Fruit fly (Drosophila melanogaster) whole organism, embryonic: ENCODE data around the gene Snapin.

ENCODE experiments used
- Ada2b ChIP-seq: fragments of 200-800 bp; sonication (Bioruptor generic); IDR thresholded peaks from 2 replicates; pipeline ENCODE4 v1.3.6; 2022; ENCODE audit warnings: missing biosample characterization, missing genetic modification characterization
- Aef1 ChIP-seq: fragments of 200-800 bp; sonication (Bioruptor generic); IDR thresholded peaks from 3 replicates; pipeline ENCODE4 v1.3.6; 2022; ENCODE audit warnings: missing biosample characterization, missing genetic modification characterization
- Antp ChIP-seq: fragments of 200-800 bp; sonication (Bioruptor generic); optimal IDR thresholded peaks from 3 replicates; lab custom pipeline; 2016; ENCODE audit warnings: missing biosample characterization, missing genetic modification characterization
- B-H2 ChIP-seq: fragments of 200-800 bp; sonication (Bioruptor generic); optimal IDR thresholded peaks from 2 replicates; lab custom pipeline; 2018; ENCODE audit warnings: missing biosample characterization, mild to moderate bottlenecking, missing genetic modification characterization
- CG10366 ChIP-seq: fragments of 200-800 bp; sonication (Bioruptor generic); IDR thresholded peaks from 2 replicates; pipeline ENCODE4 v1.3.6; 2022; ENCODE audit warnings: missing biosample characterization, missing genetic modification characterization
- CG11560 ChIP-seq: fragments of 200-800 bp; sonication (Bioruptor generic); IDR thresholded peaks from 3 replicates; pipeline ENCODE4 v1.3.6; 2022; ENCODE audit warnings: missing biosample characterization, missing genetic modification characterization
- CG11695 ChIP-seq: fragments of 200-800 bp; sonication (Bioruptor generic); IDR thresholded peaks from 3 replicates; pipeline ENCODE4 v1.3.6; 2022; ENCODE audit warnings: missing biosample characterization, missing genetic modification characterization
- CG13424 ChIP-seq: fragments of 200-800 bp; sonication (Bioruptor generic); optimal IDR thresholded peaks from 2 replicates; lab custom pipeline; 2019; ENCODE audit warnings: missing biosample characterization, mild to moderate bottlenecking, missing genetic modification characterization, moderate library complexity
- CG15514 ChIP-seq: fragments of 200-800 bp; sonication (Bioruptor generic); optimal IDR thresholded peaks from 3 replicates; lab custom pipeline; 2017; ENCODE audit warnings: missing biosample characterization, missing genetic modification characterization, mild to moderate bottlenecking, moderate library complexity, missing genetic modification reagents
- CG15696 ChIP-seq: fragments of 200-800 bp; sonication (Bioruptor generic); optimal IDR thresholded peaks from 2 replicates; lab custom pipeline; 2019; ENCODE audit warnings: missing biosample characterization, mild to moderate bottlenecking, missing genetic modification characterization, moderate library complexity
- CG16863 ChIP-seq: fragments of 200-800 bp; sonication (Bioruptor generic); optimal IDR thresholded peaks from 3 replicates; lab custom pipeline; 2016; ENCODE audit warnings: missing biosample characterization, missing genetic modification characterization
- CG17186 ChIP-seq: fragments of 200-800 bp; sonication (Bioruptor generic); optimal IDR thresholded peaks from 3 replicates; lab custom pipeline; 2017; ENCODE audit warnings: missing biosample characterization, missing genetic modification reagents, missing genetic modification characterization
- CG17385 ChIP-seq: fragments of 200-800 bp; sonication (Bioruptor generic); optimal IDR thresholded peaks from 3 replicates; lab custom pipeline; 2018; ENCODE audit warnings: missing biosample characterization, mild to moderate bottlenecking, missing genetic modification characterization
- CG30403 ChIP-seq: fragments of 200-800 bp; sonication (Bioruptor generic); optimal IDR thresholded peaks from 3 replicates; lab custom pipeline; 2016; ENCODE audit warnings: missing biosample characterization, missing genetic modification characterization
- CG34376 ChIP-seq: fragments of 200-800 bp; sonication (Bioruptor generic); optimal IDR thresholded peaks from 2 replicates; lab custom pipeline; 2018; ENCODE audit warnings: missing biosample characterization, mild to moderate bottlenecking, missing genetic modification characterization
- CG4424 ChIP-seq: fragments of 200-800 bp; sonication (Bioruptor generic); optimal IDR thresholded peaks from 3 replicates; lab custom pipeline; 2016; ENCODE audit warnings: missing biosample characterization, missing genetic modification characterization
- CG4730 ChIP-seq: fragments of 200-800 bp; sonication (Bioruptor generic); IDR thresholded peaks from 2 replicates; pipeline ENCODE4 v1.3.6; 2022; ENCODE audit warnings: missing biosample characterization, missing genetic modification characterization
- CG5180 ChIP-seq: fragments of 200-800 bp; sonication (Bioruptor generic); optimal IDR thresholded peaks from 3 replicates; lab custom pipeline; 2017; ENCODE audit warnings: missing biosample characterization, missing genetic modification characterization, mild to moderate bottlenecking, moderate library complexity, missing genetic modification reagents
- CG9727 ChIP-seq: fragments of 200-800 bp; sonication (Bioruptor generic); optimal IDR thresholded peaks from 3 replicates; lab custom pipeline; 2017; ENCODE audit warnings: missing biosample characterization, mild to moderate bottlenecking, missing genetic modification characterization
- CG9876 ChIP-seq: fragments of 200-800 bp; sonication (Bioruptor generic); optimal IDR thresholded peaks from 2 replicates; lab custom pipeline; 2016; ENCODE audit warnings: missing biosample characterization, missing genetic modification characterization
- Dbx ChIP-seq: fragments of 200-800 bp; sonication (Bioruptor generic); IDR thresholded peaks from 3 replicates; pipeline ENCODE4 v1.3.6; 2022; ENCODE audit warnings: missing biosample characterization, missing genetic modification characterization
- E2f1 ChIP-seq: fragments of 200-800 bp; sonication (Bioruptor generic); IDR thresholded peaks from 2 replicates; pipeline ENCODE4 v1.3.6; 2022; ENCODE audit warnings: missing biosample characterization, missing genetic modification characterization
- E2f2 ChIP-seq: fragments of 200-800 bp; sonication (Bioruptor generic); IDR thresholded peaks from 2 replicates; pipeline ENCODE4 v1.3.6; 2022; ENCODE audit warnings: missing biosample characterization, missing genetic modification characterization
- Hmr ChIP-seq: fragments of 200-800 bp; sonication (Bioruptor generic); optimal IDR thresholded peaks from 3 replicates; lab custom pipeline; 2017; ENCODE audit warnings: mild to moderate bottlenecking, missing biosample characterization, missing genetic modification reagents, missing genetic modification characterization
- Meics ChIP-seq: fragments of 200-800 bp; sonication (Bioruptor generic); optimal IDR thresholded peaks from 2 replicates; lab custom pipeline; 2017; ENCODE audit warnings: missing biosample characterization, mild to moderate bottlenecking, missing genetic modification characterization
- NC2β ChIP-seq: fragments of 200-800 bp; sonication (Bioruptor generic); optimal IDR thresholded peaks from 2 replicates; lab custom pipeline; 2016; ENCODE audit warnings: missing biosample characterization, missing genetic modification characterization
- Nf-YB ChIP-seq: fragments of 200-800 bp; sonication (Bioruptor generic); optimal IDR thresholded peaks from 3 replicates; lab custom pipeline; 2019; ENCODE audit warnings: missing biosample characterization, mild to moderate bottlenecking, missing genetic modification characterization, moderate library complexity
- Nf-YC ChIP-seq: fragments of 200-800 bp; optimal IDR thresholded peaks from 3 replicates; lab custom pipeline; 2019; ENCODE audit warnings: missing biosample characterization, mild to moderate bottlenecking, missing genetic modification characterization, moderate library complexity
- Trl ChIP-seq, 3 experiments: fragments of >200 bp in 2 of 3; fragments of 200-800 bp in 1 of 3; sonication (Bioruptor generic) in 1 of 3; optimal IDR thresholded peaks; 2 replicates in 1 of 3; 3 replicates in 2 of 3; lab custom pipeline; 2016 to 2017; ENCODE audit warnings: missing biosample characterization in 1 of 3, missing genetic modification characterization in 1 of 3
- Vsx1 ChIP-seq: fragments of 200-800 bp; sonication (Bioruptor generic); optimal IDR thresholded peaks from 2 replicates; lab custom pipeline; 2017; ENCODE audit warnings: missing biosample characterization, mild to moderate bottlenecking, missing genetic modification characterization, missing genetic modification reagents
- Xbp1 ChIP-seq: fragments of 200-800 bp; sonication (Bioruptor generic); optimal IDR thresholded peaks from 3 replicates; lab custom pipeline; 2016; ENCODE audit warnings: missing biosample characterization, mild to moderate bottlenecking, missing genetic modification characterization
- ash1 ChIP-seq: fragments of 200-800 bp; sonication (Bioruptor generic); optimal IDR thresholded peaks from 2 replicates; lab custom pipeline; 2018; ENCODE audit warnings: missing biosample characterization, mild to moderate bottlenecking, missing genetic modification characterization
- crc ChIP-seq: fragments of 200-800 bp; sonication (Bioruptor generic); optimal IDR thresholded peaks from 2 replicates; lab custom pipeline; 2016; ENCODE audit warnings: missing biosample characterization, missing genetic modification characterization
- crol ChIP-seq: fragments of 200-800 bp; sonication (Bioruptor generic); IDR thresholded peaks from 2 replicates; pipeline ENCODE4 v1.3.6; 2022; ENCODE audit warnings: missing biosample characterization, missing genetic modification characterization
- crp ChIP-seq, 2 experiments: fragments of 200-800 bp; sonication (Bioruptor generic); optimal IDR thresholded peaks; 2 replicates in 1 of 2; 3 replicates in 1 of 2; lab custom pipeline; 2017; ENCODE audit warnings: missing biosample characterization in 2 of 2, missing genetic modification characterization in 2 of 2, mild to moderate bottlenecking in 1 of 2, moderate library complexity in 1 of 2
- dati ChIP-seq: fragments of 200-800 bp; sonication (Bioruptor generic); IDR thresholded peaks from 2 replicates; pipeline ENCODE4 v1.3.6; 2022; ENCODE audit warnings: missing biosample characterization, missing genetic modification characterization
- dysf ChIP-seq: fragments of 200-800 bp; sonication (Bioruptor generic); IDR thresholded peaks from 3 replicates; pipeline ENCODE4 v1.3.6; 2022; ENCODE audit warnings: missing biosample characterization, missing genetic modification characterization
- exex ChIP-seq: fragments of 200-800 bp; sonication (Bioruptor generic); optimal IDR thresholded peaks from 4 replicates; lab custom pipeline; 2018; ENCODE audit warnings: missing biosample characterization, mild to moderate bottlenecking, missing genetic modification characterization, moderate library complexity
- eyg ChIP-seq: fragments of 200-800 bp; sonication (Bioruptor generic); optimal IDR thresholded peaks from 3 replicates; lab custom pipeline; 2016; ENCODE audit warnings: missing biosample characterization, missing genetic modification characterization
- luna ChIP-seq: fragments of 200-800 bp; sonication (Bioruptor generic); optimal IDR thresholded peaks from 2 replicates; lab custom pipeline; 2016; ENCODE audit warnings: missing biosample characterization, missing genetic modification characterization
- pan ChIP-seq, 4 experiments: fragments of >200 bp in 3 of 4; fragments of 200-800 bp in 1 of 4; sonication (Bioruptor generic) in 1 of 4; optimal IDR thresholded peaks in 3 of 4; IDR thresholded peaks in 1 of 4; 2 replicates each; pipeline versions ENCODE4 v1.3.6 to Lab custom; 2017 to 2022; ENCODE audit warnings: missing biosample characterization in 2 of 4, missing genetic modification characterization in 2 of 4, mixed read lengths in 1 of 4
- prd ChIP-seq, 3 experiments: fragments of >200 bp in 2 of 3; fragments of 200-800 bp in 1 of 3; sonication (Bioruptor generic) in 1 of 3; optimal IDR thresholded peaks in 2 of 3; IDR thresholded peaks in 1 of 3; 2 replicates in 2 of 3; 3 replicates in 1 of 3; pipeline versions ENCODE4 v1.3.6 to Lab custom; 2017 to 2022; ENCODE audit warnings: missing biosample characterization in 1 of 3, missing genetic modification characterization in 1 of 3
- ranshi ChIP-seq: fragments of 200-800 bp; sonication (Bioruptor generic); IDR thresholded peaks from 2 replicates; pipeline ENCODE4 v1.3.6; 2022; ENCODE audit warnings: missing biosample characterization, missing genetic modification characterization
- sqz ChIP-seq: fragments of 200-800 bp; sonication (Bioruptor generic); optimal IDR thresholded peaks from 3 replicates; lab custom pipeline; 2018; ENCODE audit warnings: missing biosample characterization, mild to moderate bottlenecking, missing genetic modification characterization
- stwl ChIP-seq: fragments of 200-800 bp; sonication (Bioruptor generic); optimal IDR thresholded peaks from 3 replicates; lab custom pipeline; 2018; ENCODE audit warnings: missing biosample characterization, mild to moderate bottlenecking, missing genetic modification characterization, moderate library complexity
- tin ChIP-seq: fragments of 200-800 bp; sonication (Bioruptor generic); optimal IDR thresholded peaks from 3 replicates; lab custom pipeline; 2016; ENCODE audit warnings: missing biosample characterization, missing genetic modification characterization
- trh ChIP-seq: fragments of 200-800 bp; sonication (Bioruptor generic); optimal IDR thresholded peaks from 2 replicates; lab custom pipeline; 2016; ENCODE audit warnings: missing biosample characterization, missing genetic modification characterization

Snapin gene

dm6 chr2L:2731370-2732138 is 27.9 kb downstream of the Snapin start (continued):
- TF ChIP-seq CG11695 (0 out of 3 replicates have a peak, but pooled peaks have one; percentile 41), Antp (GFP tag; lab: Kevin White, UChicago) (peak; percentile 26), eyg (GFP tag; lab: Kevin White, UChicago) (peak; percentile 9), Dbx (no peak), CG11560 (no peak), E2f2 (GFP tag; lab: Robert Waterston, UW) (no peak; the same call in 1 of the 2 replicates), dati (GFP tag; lab: Robert Waterston, UW) (no peak), Meics (peak; percentile 33), B-H2 (GFP tag; lab: Kevin White, UChicago) (no peak), CG9876 (no peak), CG30403 (GFP tag; lab: Kevin White, UChicago) (peak; percentile 17), tin (no peak), prd (optimal IDR thresholded peaks at IDR 0.05; lab: Kevin White, UChicago) (no peak), prd (GFP tag; IDR thresholded peaks at IDR 0.05; lab: Robert Waterston, UW) (peak; percentile 71), crol (GFP tag; lab: Robert Waterston, UW) (peak; percentile 47; the same call in 1 of the 2 replicates), Vsx1 (no peak), CG17385 (GFP tag; lab: Kevin White, UChicago) (peak; percentile 21), CG10366 (peak; percentile 39; the same call in 1 of the 2 replicates), CG16863 (GFP tag; lab: Kevin White, UChicago) (no peak), Ada2b (GFP tag; lab: Robert Waterston, UW) (no peak), Nf-YC (tag; lab: Kevin White, UChicago) (no peak), CG15514 (GFP tag; lab: Kevin White, UChicago) (peak; percentile 11), luna (GFP tag; lab: Kevin White, UChicago) (no peak), ash1 (GFP tag; lab: Kevin White, UChicago) (no peak), Xbp1 (GFP tag; lab: Kevin White, UChicago) (peak; percentile 16), crc (GFP tag; lab: Kevin White, UChicago) (no peak), Hmr (GFP tag; lab: Kevin White, UChicago) (peak; percentile 10), dysf (GFP tag; lab: Robert Waterston, UW) (peak; percentile 39; the same call in 1 of the 3 replicates), Trl (optimal IDR thresholded peaks at IDR 0.05; lab: Kevin White, UChicago) (no peak), Trl (GFP tag; optimal IDR thresholded peaks at IDR 0.05; lab: Kevin White, UChicago) (no peak), CG34376 (GFP tag; lab: Kevin White, UChicago) (peak; percentile 38), Nf-YB (GFP tag; lab: Kevin White, UChicago) (no peak), E2f1 (GFP tag; lab: Robert Waterston, UW) (no peak), CG17186 (GFP tag; lab: Kevin White, UChicago) (no peak), CG13424 (peak; percentile 21), CG4730 (GFP tag; lab: Robert Waterston, UW) (peak; percentile 62; the same call in 1 of the 2 replicates), CG5180 (GFP tag; lab: Kevin White, UChicago) (no peak), Aef1 (0 out of 3 replicates have a peak, but pooled peaks have one; percentile 25), crp (GFP tag; optimal IDR thresholded peaks at IDR 0.05; lab: Kevin White, UChicago) (peak in 1 of 2 experiments; percentile 8), stwl (tag; lab: Kevin White, UChicago) (no peak), CG9727 (no peak), trh (GFP tag; lab: Kevin White, UChicago) (peak; percentile 44), pan (optimal IDR thresholded peaks at IDR 0.05; lab: Kevin White, UChicago) (no peak), pan (GFP tag; optimal IDR thresholded peaks at IDR 0.05 in 1 of 2, IDR thresholded peaks at IDR 0.05 in 1 of 2) (peak in 1 of 2 experiments; percentile 63), exex (tag; lab: Kevin White, UChicago) (no peak), ranshi (GFP tag; lab: Robert Waterston, UW) (no peak), NC2β (peak; percentile 11), sqz (GFP tag; lab: Kevin White, UChicago) (no peak), CG15696 (tag; lab: Kevin White, UChicago) (no peak), CG4424 (GFP tag; lab: Kevin White, UChicago) (peak; percentile 42)
